Worm (Caenorhabditis elegans): ENCODE results near the gene vha-9.

Gene vha-9

ce11 chrII:10345012-10345411 is 41.5 kb upstream of the vha-9 start, which contains the start of gene pro-2:
pro-2 (minus strand) TSS chrII:10345112.
- TF ChIP-seq lin-13 (GFP tag; optimal IDR thresholded peaks at IDR 0.05) (no peak), alr-1 (tag; optimal IDR thresholded peaks at IDR 0.05; ENCODE audit: borderline replicate concordance) (no peak), ces-1 (GFP tag; optimal IDR thresholded peaks at IDR 0.05) (no peak)

ce11 chrII:10329754-10330153 is 26.2 kb upstream of the vha-9 start:
- TF ChIP-seq Y116A8C.19 (tag; optimal IDR thresholded peaks at IDR 0.05; ENCODE audit: borderline replicate concordance): no peak
- TF ChIP-seq mdl-1 (tag; optimal IDR thresholded peaks at IDR 0.05): no peak
- no peak for TF ChIP-seq ets-5 (GFP tag; IDR thresholded peaks at IDR 0.05)
- TF ChIP-seq skn-1 (tag; optimal IDR thresholded peaks at IDR 0.05): no peak
- TF ChIP-seq nhr-85 (tag): no peak
- no peak for TF ChIP-seq ceh-90 (tag; optimal IDR thresholded peaks at IDR 0.05)
- no peak for TF ChIP-seq efl-3 (GFP tag; optimal IDR thresholded peaks at IDR 0.05)
- no peak for TF ChIP-seq unc-98 (GFP tag; IDR thresholded peaks at IDR 0.05)
- no peak for TF ChIP-seq irx-1 (tag; optimal IDR thresholded peaks at IDR 0.05)
- no peak for TF ChIP-seq ztf-4 (tag; optimal IDR thresholded peaks at IDR 0.05)
- no peak for TF ChIP-seq ceh-88 (GFP tag; IDR thresholded peaks at IDR 0.05)
- TF ChIP-seq elt-3 (tag; optimal IDR thresholded peaks at IDR 0.05): no peak
- no peak for TF ChIP-seq zag-1 (tag; optimal IDR thresholded peaks at IDR 0.05)
- no peak for TF ChIP-seq hlh-4 (tag; optimal IDR thresholded peaks at IDR 0.05)
- no peak for TF ChIP-seq fkh-10 (GFP tag; optimal IDR thresholded peaks at IDR 0.05)
- no peak for TF ChIP-seq jun-1 (tag; optimal IDR thresholded peaks at IDR 0.05)

ce11 chrII:10325615-10326232 is 22.2 kb upstream of the vha-9 start, which contains the start of gene appg-1:
appg-1 (plus strand) TSS chrII:10326041.
- TF ChIP-seq F16B12.6 (tag; optimal IDR thresholded peaks at IDR 0.05) (no peak), vab-15 (tag; optimal IDR thresholded peaks at IDR 0.05) (no peak), ces-1 (GFP tag; optimal IDR thresholded peaks at IDR 0.05) (no peak)

- TF ChIP-seq efl-1 (optimal IDR thresholded peaks at IDR 0.05) (no peak), efl-1 (GFP tag; optimal IDR thresholded peaks at IDR 0.05 in 1 of 2) (peak in 1 of 2 experiments; percentile 23), irx-1 (tag; optimal IDR thresholded peaks at IDR 0.05) (no peak)
Observed at ce11 chrII:10321410-10321809, 17.9 kb upstream of the vha-9 start, which contains the start of gene idpp-4. idpp-4 (plus strand) TSS chrII:10321460.

- TF ChIP-seq lin-13 (GFP tag; optimal IDR thresholded peaks at IDR 0.05) (no peak), mef-2 (tag; optimal IDR thresholded peaks at IDR 0.05) (no peak)
Observed at ce11 chrII:10317007-10317406, 13.5 kb upstream of the vha-9 start, which contains the start of gene M02G9.4. M02G9.4 (plus strand) TSS chrII:10317307.

ce11 chrII:10316119-10316518 is 12.6 kb upstream of the vha-9 start, which contains the start of gene gcy-5:
gcy-5 (minus strand) TSS chrII:10316219.
- TF ChIP-seq sup-37 (GFP tag; optimal IDR thresholded peaks at IDR 0.05) (no peak), rnt-1 (tag; optimal IDR thresholded peaks at IDR 0.05) (no peak), swsn-7 (tag; optimal IDR thresholded peaks at IDR 0.05) (no peak), nhr-76 (tag; optimal IDR thresholded peaks at IDR 0.05) (no peak), hlh-17 (GFP tag; optimal IDR thresholded peaks at IDR 0.05; ENCODE audit: borderline replicate concordance) (no peak), vab-15 (tag; optimal IDR thresholded peaks at IDR 0.05) (no peak), C04F5.9 (tag; optimal IDR thresholded peaks at IDR 0.05) (no peak), blmp-1 (tag; optimal IDR thresholded peaks at IDR 0.05) (no peak), ceh-82 (tag; optimal IDR thresholded peaks at IDR 0.05) (no peak), unc-62 (GFP tag; optimal IDR thresholded peaks at IDR 0.05) (no peak), ets-5 (GFP tag; IDR thresholded peaks at IDR 0.05) (no peak), fkh-4 (tag; optimal IDR thresholded peaks at IDR 0.05; ENCODE audit: borderline replicate concordance) (no peak), tlp-1 (tag; optimal IDR thresholded peaks at IDR 0.05) (no peak), efl-3 (GFP tag; optimal IDR thresholded peaks at IDR 0.05) (no peak), lir-3 (tag; optimal IDR thresholded peaks at IDR 0.05; ENCODE audit: poor library complexity) (no peak), nhr-12 (tag; optimal IDR thresholded peaks at IDR 0.05) (no peak)
